Worm (Caenorhabditis elegans) whole organism, L3 larva: ENCODE results near the gene T23F11.11.

Experiments
- R02D3.7 ChIP-seq: fragments of 150-350 bp; optimal IDR thresholded peaks from 2 replicates; lab custom pipeline; 2014; ENCODE audit warnings: missing biosample characterization, missing genetic modification characterization
- ZK546.5 ChIP-seq: sonication (generic microtip); optimal IDR thresholded peaks from 2 replicates; lab custom pipeline; 2017; ENCODE audit warnings: missing biosample characterization, missing genetic modification characterization
- ceh-82 ChIP-seq: fragments of 150-350 bp; optimal IDR thresholded peaks from 2 replicates; lab custom pipeline; 2014; ENCODE audit warnings: missing biosample characterization, missing genetic modification characterization
- skn-1 ChIP-seq: fragments of 150-350 bp; optimal IDR thresholded peaks from 2 replicates; lab custom pipeline; 2014; ENCODE audit warnings: missing biosample characterization, missing genetic modification characterization
- ztf-11 ChIP-seq: fragments of 150-350 bp; optimal IDR thresholded peaks from 2 replicates; lab custom pipeline; 2014; ENCODE audit warnings: missing biosample characterization, missing genetic modification characterization

DNA sequence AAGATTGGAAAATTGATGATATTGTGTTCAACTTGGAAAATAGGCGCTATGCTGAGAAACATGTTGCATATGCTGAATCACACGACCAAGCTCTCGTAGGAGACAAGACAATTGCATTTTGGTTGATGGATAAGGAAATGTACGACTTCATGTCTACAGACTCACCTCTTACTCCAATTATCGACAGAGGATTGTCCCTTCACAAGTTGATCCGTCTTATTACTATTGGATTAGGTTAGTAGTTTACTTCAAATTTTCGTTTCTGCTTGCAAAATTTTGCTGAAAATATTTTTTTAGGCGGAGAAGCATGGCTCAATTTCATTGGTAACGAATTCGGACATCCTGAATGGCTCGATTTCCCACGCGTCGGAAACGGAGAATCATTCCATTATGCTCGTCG lies 25.5 kb upstream of the T23F11.11 start:
- TF ChIP-seq ztf-11 (no peak), ZK546.5 (tag; lab: Kevin White, UChicago) (no peak), skn-1 (no peak), ceh-82 (no peak), R02D3.7 (tag; lab: Kevin White, UChicago) (no peak)
